Worm (Caenorhabditis elegans) whole organism, L3 larva: ENCODE data around the gene nspd-4.

Experiments used
- ama-1 ChIP-seq: fragments of 150-350 bp; optimal IDR thresholded peaks from 2 replicates; lab custom pipeline; 2018
- elt-1 ChIP-seq: fragments of 150-350 bp; optimal IDR thresholded peaks from 2 replicates; lab custom pipeline; 2014; ENCODE audit warnings: missing biosample characterization, missing genetic modification characterization
- elt-2 ChIP-seq: sonication (generic microtip); optimal IDR thresholded peaks from 2 replicates; lab custom pipeline; 2016; ENCODE audit warnings: missing genetic modification reagents, mild to moderate bottlenecking, missing genetic modification characterization, missing compliant biosample characterization
- unc-62 ChIP-seq: fragments of 150-350 bp; sonication (generic microtip); optimal IDR thresholded peaks from 4 replicates; lab custom pipeline; 2014; ENCODE audit warnings: missing biosample characterization, missing genetic modification reagents, missing genetic modification characterization

- no peak for TF ChIP-seq elt-1 (tag; lab: Kevin White, UChicago)
- TF ChIP-seq ama-1 = no peak
- no peak for TF ChIP-seq unc-62 (GFP tag; lab: Kevin White, UChicago)
- TF ChIP-seq elt-2 = no peak
Observed at ce11 chrII:4827734-4828609, 14.4 kb upstream of the nspd-4 start, which contains the start of the genes fbxb-88 and tbck-1.
